Worm (Caenorhabditis elegans) whole organism, early embryonic: ENCODE results near the gene dlg-1.

Source experiments
- B0310.2 ChIP-seq: sonication (generic microtip); optimal IDR thresholded peaks from 2 replicates; lab custom pipeline; 2016; ENCODE audit warnings: mild to moderate bottlenecking, missing genetic modification characterization, missing compliant biosample characterization
- F13C5.2 ChIP-seq: sonication (generic microtip); optimal IDR thresholded peaks from 2 replicates; lab custom pipeline; 2017; ENCODE audit warnings: mild to moderate bottlenecking, missing genetic modification characterization, inconsistent platforms, missing compliant biosample characterization
- aly-1 ChIP-seq: sonication (generic microtip); optimal IDR thresholded peaks from 2 replicates; lab custom pipeline; 2016; ENCODE audit warnings: missing genetic modification characterization, missing compliant biosample characterization
- ama-1 ChIP-seq: fragments of 150-350 bp; optimal IDR thresholded peaks from 2 replicates; lab custom pipeline; 2014
- ceh-13 ChIP-seq: fragments of 200-800 bp; sonication (Bioruptor generic); optimal IDR thresholded peaks from 2 replicates; lab custom pipeline; 2018; ENCODE audit warnings: mild to moderate bottlenecking, missing genetic modification characterization, missing compliant biosample characterization
- ceh-36 ChIP-seq: sonication (generic microtip); optimal IDR thresholded peaks from 2 replicates; lab custom pipeline; 2016; ENCODE audit warnings: missing genetic modification characterization, inconsistent platforms, missing compliant biosample characterization
- ets-7 ChIP-seq: sonication (generic microtip); optimal IDR thresholded peaks from 2 replicates; lab custom pipeline; 2016; ENCODE audit warnings: missing genotype, missing genetic modification characterization, missing compliant biosample characterization
- flt-1 ChIP-seq: fragments of 200-800 bp; sonication (Bioruptor generic); IDR thresholded peaks from 2 replicates; pipeline ENCODE4 v1.3.6; 2022; ENCODE audit warnings: missing genetic modification characterization, missing compliant biosample characterization
- hmbx-1 ChIP-seq: sonication (generic microtip); optimal IDR thresholded peaks from 2 replicates; lab custom pipeline; 2016; ENCODE audit warnings: mild to moderate bottlenecking, missing genetic modification characterization, missing compliant biosample characterization
- hmg-4 ChIP-seq: fragments of 200-800 bp; sonication (Bioruptor generic); optimal IDR thresholded peaks from 2 replicates; lab custom pipeline; 2018; ENCODE audit warnings: mild to moderate bottlenecking, missing genetic modification characterization, missing compliant biosample characterization
- hnd-1 ChIP-seq: sonication (generic microtip); optimal IDR thresholded peaks from 2 replicates; lab custom pipeline; 2016; ENCODE audit warnings: missing genetic modification characterization, missing compliant biosample characterization
- pes-1 ChIP-seq: fragments of 200-800 bp; sonication (Bioruptor generic); IDR thresholded peaks from 2 replicates; pipeline ENCODE4 v1.3.6; 2022; ENCODE audit warnings: missing genetic modification reagents, missing genetic modification characterization, missing compliant biosample characterization
- scrt-1 ChIP-seq: fragments of 200-800 bp; sonication (Bioruptor generic); IDR thresholded peaks from 2 replicates; pipeline ENCODE4 v1.3.6; 2022; ENCODE audit warnings: missing genetic modification characterization, missing compliant biosample characterization
- sea-1 ChIP-seq: fragments of 200-800 bp; sonication (Bioruptor generic); conservative IDR thresholded peaks from 2 replicates; pipeline ENCODE4 v1.3.6; 2022; ENCODE audit warnings: missing genetic modification characterization, missing compliant biosample characterization
- tbx-11 ChIP-seq: fragments of 200-800 bp; sonication (Bioruptor generic); IDR thresholded peaks from 2 replicates; pipeline ENCODE4 v1.3.6; 2022; ENCODE audit warnings: missing genetic modification characterization, missing compliant biosample characterization
- tbx-37 ChIP-seq: fragments of 200-800 bp; sonication (Bioruptor generic); conservative IDR thresholded peaks from 2 replicates; pipeline ENCODE4 v1.3.6; 2022; ENCODE audit warnings: missing genetic modification reagents, missing genetic modification characterization, missing compliant biosample characterization
- tra-4 ChIP-seq: sonication (generic microtip); optimal IDR thresholded peaks from 2 replicates; lab custom pipeline; 2017; ENCODE audit warnings: missing genetic modification characterization, missing compliant biosample characterization

Gene dlg-1

ce11 chrX:5485284-5485927 is 5.9 kb downstream of the dlg-1 start:
- TF ChIP-seq hnd-1 (tag; lab: Kevin White, UChicago) (no peak), pes-1 (GFP tag; lab: Robert Waterston, UW) (peak; percentile 62; the same call in 1 of the 2 replicates), ceh-36 (peak; percentile 43), flt-1 (GFP tag; lab: Robert Waterston, UW) (0 out of 2 replicates have a peak, but pooled peaks have one; percentile 45), ceh-13 (no peak), sea-1 (GFP tag; lab: Robert Waterston, UW) (0 out of 2 replicates have a peak, but pooled peaks have one; percentile 12), tbx-37 (GFP tag; lab: Robert Waterston, UW) (peak; percentile 29; the same call in 1 of the 2 replicates)

ce11 chrX:5485931-5486537 is 6.5 kb downstream of the dlg-1 start, which contains the start of gene C25F6.1:
Gene C25F6.1, plus strand, starts transcription at chrX:5486487.
- TF ChIP-seq aly-1 (tag; lab: Kevin White, UChicago) (no peak), hnd-1 (tag; lab: Kevin White, UChicago) (no peak), flt-1 (GFP tag; lab: Robert Waterston, UW) (no peak), tbx-11 (GFP tag; lab: Robert Waterston, UW) (no peak), scrt-1 (GFP tag; lab: Robert Waterston, UW) (no peak), tbx-37 (GFP tag; lab: Robert Waterston, UW) (no peak), ceh-36 (no peak), tra-4 (tag; lab: Kevin White, UChicago) (no peak)

- TF ChIP-seq aly-1 (tag; lab: Kevin White, UChicago) = no peak
- no peak for TF ChIP-seq flt-1 (GFP tag; lab: Robert Waterston, UW)
- no peak for TF ChIP-seq tbx-11 (GFP tag; lab: Robert Waterston, UW)
- no peak for TF ChIP-seq sea-1 (GFP tag; lab: Robert Waterston, UW)
- no peak for TF ChIP-seq ets-7 (tag; lab: Kevin White, UChicago)
- TF ChIP-seq ceh-36 = no peak
- TF ChIP-seq pes-1 (GFP tag; lab: Robert Waterston, UW) = no peak
- TF ChIP-seq F13C5.2 (tag; lab: Kevin White, UChicago) = no peak
- TF ChIP-seq hnd-1 (tag; lab: Kevin White, UChicago) = no peak
- no peak for TF ChIP-seq B0310.2 (tag; lab: Kevin White, UChicago)
- TF ChIP-seq ceh-13 = no peak
- TF ChIP-seq ama-1 = no peak
- no peak for TF ChIP-seq scrt-1 (GFP tag; lab: Robert Waterston, UW)
- no peak for TF ChIP-seq tbx-37 (GFP tag; lab: Robert Waterston, UW)
- TF ChIP-seq hmbx-1 (tag; lab: Kevin White, UChicago) = no peak
- TF ChIP-seq hmg-4 (GFP tag; lab: Kevin White, UChicago) = no peak
- TF ChIP-seq tra-4 (tag; lab: Kevin White, UChicago) = no peak
Measured at ce11 chrX:5488867-5489266, 9.4 kb downstream of the dlg-1 start.

- no peak for TF ChIP-seq pes-1 (GFP tag; lab: Robert Waterston, UW)
- no peak for TF ChIP-seq hmg-4 (GFP tag; lab: Kevin White, UChicago)
- TF ChIP-seq scrt-1 (GFP tag; lab: Robert Waterston, UW) = no peak
- no peak for TF ChIP-seq aly-1 (tag; lab: Kevin White, UChicago)
- TF ChIP-seq F13C5.2 (tag; lab: Kevin White, UChicago) = no peak
- no peak for TF ChIP-seq hnd-1 (tag; lab: Kevin White, UChicago)
- TF ChIP-seq hmbx-1 (tag; lab: Kevin White, UChicago) = no peak
- TF ChIP-seq ets-7 (tag; lab: Kevin White, UChicago) = no peak
- no peak for TF ChIP-seq ceh-13
- TF ChIP-seq flt-1 (GFP tag; lab: Robert Waterston, UW) = no peak
- no peak for TF ChIP-seq tra-4 (tag; lab: Kevin White, UChicago)
- TF ChIP-seq tbx-37 (GFP tag; lab: Robert Waterston, UW) = no peak
- TF ChIP-seq ama-1 = no peak
- no peak for TF ChIP-seq tbx-11 (GFP tag; lab: Robert Waterston, UW)
- TF ChIP-seq sea-1 (GFP tag; lab: Robert Waterston, UW) = no peak
Measured at ce11 chrX:5489538-5489937, 10.0 kb downstream of the dlg-1 start, which contains the start of gene F55D1.1. Gene F55D1.1, plus strand, starts transcription at chrX:5489838.

ce11 chrX:5492820-5493382 is 13.4 kb downstream of the dlg-1 start, which contains the start of the genes bus-8A and bus-8B:
Gene bus-8A, plus strand, starts transcription at chrX:5492915.
Gene bus-8B, plus strand, starts transcription at chrX:5493332.
- TF ChIP-seq ets-7 (tag; lab: Kevin White, UChicago) = no peak
- TF ChIP-seq tbx-11 (GFP tag; lab: Robert Waterston, UW) = no peak
- no peak for TF ChIP-seq scrt-1 (GFP tag; lab: Robert Waterston, UW)
- no peak for TF ChIP-seq tbx-37 (GFP tag; lab: Robert Waterston, UW)
- no peak for TF ChIP-seq sea-1 (GFP tag; lab: Robert Waterston, UW)
- TF ChIP-seq ama-1 = no peak
- no peak for TF ChIP-seq B0310.2 (tag; lab: Kevin White, UChicago)

ce11 chrX:5505148-5505547 is 25.6 kb downstream of the dlg-1 start, which contains the start of gene T23F2.2:
Gene T23F2.2, minus strand, starts transcription at chrX:5505248.
- no peak for TF ChIP-seq F13C5.2 (tag; lab: Kevin White, UChicago)

ce11 chrX:5506432-5506977 is 27.0 kb downstream of the dlg-1 start:
- no peak for TF ChIP-seq hmbx-1 (tag; lab: Kevin White, UChicago)
- no peak for TF ChIP-seq scrt-1 (GFP tag; lab: Robert Waterston, UW)
- TF ChIP-seq ama-1 = no peak
- no peak for TF ChIP-seq F13C5.2 (tag; lab: Kevin White, UChicago)
- TF ChIP-seq ceh-13 = no peak
- no peak for TF ChIP-seq ets-7 (tag; lab: Kevin White, UChicago)
- no peak for TF ChIP-seq tbx-11 (GFP tag; lab: Robert Waterston, UW)
- no peak for TF ChIP-seq B0310.2 (tag; lab: Kevin White, UChicago)
- no peak for TF ChIP-seq tra-4 (tag; lab: Kevin White, UChicago)
- TF ChIP-seq aly-1 (tag; lab: Kevin White, UChicago) = no peak
- TF ChIP-seq ceh-36 = no peak
- TF ChIP-seq hnd-1 (tag; lab: Kevin White, UChicago) = no peak
- no peak for TF ChIP-seq sea-1 (GFP tag; lab: Robert Waterston, UW)
- TF ChIP-seq tbx-37 (GFP tag; lab: Robert Waterston, UW) = no peak
